ENCODE assay signal across 2 fruit fly cellular contexts in genomic region chr3R:18050016-18050556, dm6.
TF ChIP-seq lines count a peak whose summit lies in the region.

No protein-coding gene starts in this region.

- TF ChIP-seq CTCF in whole organism, embryonic (GFP tag; optimal IDR thresholded peaks at IDR 0.05; lab: Kevin White, UChicago), result no peak

TF ChIP-seq in whole organism, embryonic, 481 proteins besides CTCF, POLR2A, EP300 and RAD21:
- TF ChIP-seq tll (GFP tag; optimal IDR thresholded peaks at IDR 0.05; lab: Kevin White, UChicago) (peak in 1 of 2 experiments; percentile 77), CG2199 (GFP tag; IDR thresholded peaks at IDR 0.05; lab: Robert Waterston, UW) (0 out of 3 replicates have a peak, but pooled peaks have one; percentile 6), CG11504 (tag; optimal IDR thresholded peaks at IDR 0.05; lab: Kevin White, UChicago) (no peak), Eip74EF (GFP tag; optimal IDR thresholded peaks at IDR 0.05; lab: Kevin White, UChicago) (no peak), btn (GFP tag; optimal IDR thresholded peaks at IDR 0.05; lab: Kevin White, UChicago) (no peak), nau (GFP tag; optimal IDR thresholded peaks at IDR 0.05; lab: Kevin White, UChicago) (no peak), CG5180 (GFP tag; optimal IDR thresholded peaks at IDR 0.05; lab: Kevin White, UChicago) (peak; percentile 62), fru (optimal IDR thresholded peaks at IDR 0.05; lab: Kevin White, UChicago) (no peak), CG3065 (GFP tag; optimal IDR thresholded peaks at IDR 0.05; lab: Kevin White, UChicago) (peak; percentile 88), ase (GFP tag; IDR thresholded peaks at IDR 0.05; lab: Robert Waterston, UW) (no peak), Opbp (GFP tag; IDR thresholded peaks at IDR 0.05; lab: Robert Waterston, UW; ENCODE audit: partially characterized antibody) (no peak), sr (GFP tag; IDR thresholded peaks at IDR 0.05; lab: Robert Waterston, UW) (peak; percentile 50; the same call in 1 of the 3 replicates), CG4360 (GFP tag; IDR thresholded peaks at IDR 0.05; lab: Robert Waterston, UW) (peak; percentile 34; the same call in 1 of the 2 replicates), so (GFP tag; IDR thresholded peaks at IDR 0.05; lab: Robert Waterston, UW) (0 out of 3 replicates have a peak, but pooled peaks have one; percentile 5), Fer3 (tag; optimal IDR thresholded peaks at IDR 0.05; lab: Kevin White, UChicago) (no peak), twi (tag; optimal IDR thresholded peaks at IDR 0.05; lab: Kevin White, UChicago) (peak; percentile 99), grn (GFP tag; optimal IDR thresholded peaks at IDR 0.05; lab: Kevin White, UChicago) (no peak), CG17359 (tag; optimal IDR thresholded peaks at IDR 0.05; lab: Kevin White, UChicago) (no peak), CG12071 (GFP tag; optimal IDR thresholded peaks at IDR 0.05; lab: Kevin White, UChicago) (no peak), chinmo (GFP tag; IDR thresholded peaks at IDR 0.05; lab: Robert Waterston, UW; ENCODE audit: partially characterized antibody) (0 out of 4 replicates have a peak, but pooled peaks have one; percentile 36), pros (GFP tag; optimal IDR thresholded peaks at IDR 0.05; lab: Kevin White, UChicago) (peak; percentile 31), CG7745 (tag; optimal IDR thresholded peaks at IDR 0.05; lab: Kevin White, UChicago) (peak; percentile 100), bbx (GFP tag; IDR thresholded peaks at IDR 0.05; lab: Robert Waterston, UW; ENCODE audit: partially characterized antibody) (no peak), Ada2b (GFP tag; IDR thresholded peaks at IDR 0.05; lab: Robert Waterston, UW) (no peak), gcm (GFP tag; optimal IDR thresholded peaks at IDR 0.05; lab: Kevin White, UChicago) (peak; percentile 47), Antp (GFP tag; optimal IDR thresholded peaks at IDR 0.05; lab: Kevin White, UChicago) (no peak), bab2 (GFP tag; optimal IDR thresholded peaks at IDR 0.05; lab: Kevin White, UChicago) (no peak), Jarid2 (GFP tag; optimal IDR thresholded peaks at IDR 0.05; lab: Kevin White, UChicago) (no peak), Trl (optimal IDR thresholded peaks at IDR 0.05; lab: Kevin White, UChicago) (peak in 1 of 2 experiments; percentile 11), Trl (GFP tag; optimal IDR thresholded peaks at IDR 0.05; lab: Kevin White, UChicago) (no peak)

TF ChIP-seq in whole organism, prepupa, 60 proteins besides CTCF, POLR2A, EP300 and RAD21:
- TF ChIP-seq achi (GFP tag; optimal IDR thresholded peaks at IDR 0.05; lab: Kevin White, UChicago) (no peak), CG6854 (GFP tag; optimal IDR thresholded peaks at IDR 0.05; lab: Kevin White, UChicago) (no peak), dsx (GFP tag; optimal IDR thresholded peaks at IDR 0.05; lab: Kevin White, UChicago; ENCODE audit: poor library complexity, severe bottlenecking) (peak; percentile 51), topi (GFP tag; optimal IDR thresholded peaks at IDR 0.05; lab: Kevin White, UChicago) (no peak), spab (GFP tag; optimal IDR thresholded peaks at IDR 0.05; lab: Kevin White, UChicago) (no peak), CG1621 (tag; optimal IDR thresholded peaks at IDR 0.05; lab: Kevin White, UChicago) (no peak), Eip78C (GFP tag; lab: Kevin White, UChicago) (no peak)
